Fruit fly (Drosophila melanogaster) whole organism, adult: ENCODE results near the gene CG6398.

Experiments
- CG11617 ChIP-seq: fragments of 200-800 bp; sonication (Bioruptor generic); optimal IDR thresholded peaks from 2 replicates; lab custom pipeline; 2017; ENCODE audit warnings: mild to moderate bottlenecking, missing biosample characterization, missing genetic modification reagents, missing genetic modification characterization
- CG12768 ChIP-seq: fragments of 200-800 bp; sonication (Bioruptor generic); optimal IDR thresholded peaks from 2 replicates; lab custom pipeline; 2017; ENCODE audit warnings: missing biosample characterization, missing genetic modification characterization, mild to moderate bottlenecking, moderate library complexity, missing genetic modification reagents
- CG14711 ChIP-seq: fragments of 200-800 bp; sonication (Bioruptor generic); optimal IDR thresholded peaks from 2 replicates; lab custom pipeline; 2018; ENCODE audit warnings: missing biosample characterization, mild to moderate bottlenecking, missing genetic modification characterization, moderate library complexity
- CG33017 ChIP-seq: fragments of 200-800 bp; sonication (Bioruptor generic); optimal IDR thresholded peaks from 2 replicates; lab custom pipeline; 2018; ENCODE audit warnings: missing biosample characterization, mild to moderate bottlenecking, missing genetic modification characterization, moderate library complexity
- CG7045 ChIP-seq: fragments of 200-800 bp; sonication (Bioruptor generic); optimal IDR thresholded peaks from 2 replicates; lab custom pipeline; 2017; ENCODE audit warnings: missing biosample characterization, mild to moderate bottlenecking, missing genetic modification characterization
- CG7101 ChIP-seq: fragments of 200-800 bp; sonication (Bioruptor generic); optimal IDR thresholded peaks from 2 replicates; lab custom pipeline; 2018; ENCODE audit warnings: missing biosample characterization, mild to moderate bottlenecking, missing genetic modification characterization, moderate library complexity
- Crg-1 ChIP-seq: fragments of 200-800 bp; sonication (Bioruptor generic); optimal IDR thresholded peaks from 2 replicates; lab custom pipeline; 2016; ENCODE audit warnings: missing biosample characterization, missing genetic modification characterization
- Hr96 ChIP-seq: fragments of 200-800 bp; sonication (Bioruptor generic); optimal IDR thresholded peaks from 2 replicates; lab custom pipeline; 2016; ENCODE audit warnings: missing biosample characterization, missing genetic modification characterization
- kay ChIP-seq: fragments of 200-800 bp; sonication (Bioruptor generic); peaks from one replicate; lab custom pipeline; 2016; ENCODE audit warnings: missing biosample characterization, missing genetic modification characterization, borderline replicate concordance
- pad ChIP-seq: fragments of 200-800 bp; sonication (Bioruptor generic); optimal IDR thresholded peaks from 3 replicates; lab custom pipeline; 2017; ENCODE audit warnings: missing biosample characterization, missing genetic modification characterization, mild to moderate bottlenecking, moderate library complexity, missing genetic modification reagents
- tj ChIP-seq: fragments of 200-800 bp; sonication (Bioruptor generic); optimal IDR thresholded peaks from 3 replicates; lab custom pipeline; 2017; ENCODE audit warnings: missing biosample characterization, mild to moderate bottlenecking, missing genetic modification characterization, moderate library complexity

DNA sequence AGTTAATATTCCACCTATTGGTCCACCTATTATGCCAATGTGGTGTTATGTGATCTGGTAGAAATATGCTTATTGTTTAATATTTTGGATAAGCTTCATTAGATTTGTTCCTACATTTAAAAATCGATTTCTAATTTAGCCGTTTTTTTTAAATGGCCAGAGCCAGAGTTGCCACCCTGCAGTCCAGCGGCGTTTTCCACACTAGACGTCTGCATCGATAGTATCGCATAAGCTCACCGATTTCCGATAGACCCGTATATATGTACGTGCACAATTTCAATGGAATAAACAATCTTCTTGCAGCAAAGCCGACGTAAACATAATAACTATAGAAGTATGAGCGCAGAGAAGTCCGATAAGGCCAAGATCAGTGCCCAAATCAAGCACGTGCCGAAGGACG is 11.3 kb downstream of the CG6398 start, which contains the start of gene Taf9:
- TF ChIP-seq kay (GFP tag; lab: Kevin White, UChicago) (no peak), CG14711 (tag; lab: Kevin White, UChicago) (peak; percentile 36), Hr96 (GFP tag; lab: Kevin White, UChicago) (no peak), tj (no peak), CG33017 (tag; lab: Kevin White, UChicago) (no peak), pad (peak; percentile 7), CG7045 (GFP tag; lab: Kevin White, UChicago) (no peak), Crg-1 (GFP tag; lab: Kevin White, UChicago) (peak; percentile 26), CG7101 (no peak), CG12768 (GFP tag; lab: Kevin White, UChicago) (no peak), CG11617 (GFP tag; lab: Kevin White, UChicago) (no peak)
